Fruit fly (Drosophila melanogaster) whole organism, wandering third instar larva: Measurements from ENCODE around the gene Sfp33A2.

Experiments
- CG9705 ChIP-seq: fragments of 200-800 bp; sonication (Bioruptor generic); optimal IDR thresholded peaks from 2 replicates; lab custom pipeline; 2018; ENCODE audit warnings: missing biosample characterization, mild to moderate bottlenecking, missing genetic modification characterization
- Dif ChIP-seq: fragments of 200-275, 200-300 bp; sonication (Bioruptor generic); optimal IDR thresholded peaks from 2 replicates; lab custom pipeline; 2018; ENCODE audit warnings: missing biosample characterization, missing genetic modification characterization; ENCODE audit not compliant: partially characterized antibody
- GATAd ChIP-seq: sonication (Bioruptor generic); optimal IDR thresholded peaks from 2 replicates; lab custom pipeline; 2016; ENCODE audit warnings: missing biosample characterization, missing genetic modification characterization
- HLH106 ChIP-seq: fragments of 200-800 bp; optimal IDR thresholded peaks from 3 replicates; lab custom pipeline; 2019; ENCODE audit warnings: missing biosample characterization, mild to moderate bottlenecking, missing genetic modification characterization, moderate library complexity
- Hnf4 ChIP-seq: fragments of 200-800 bp; sonication (Bioruptor generic); optimal IDR thresholded peaks from 2 replicates; lab custom pipeline; 2016; ENCODE audit warnings: missing biosample characterization, mild to moderate bottlenecking, missing genetic modification characterization
- Hr78 ChIP-seq: fragments of >200 bp; optimal IDR thresholded peaks from 2 replicates; lab custom pipeline; 2017; ENCODE audit warnings: missing biosample characterization, missing genetic modification characterization
- Hr83 ChIP-seq: fragments of 200-300 bp; sonication (Bioruptor generic); optimal IDR thresholded peaks from 2 replicates; lab custom pipeline; 2016; ENCODE audit warnings: missing biosample characterization, mild to moderate bottlenecking, missing genetic modification characterization, moderate library complexity; ENCODE audit not compliant: poor library complexity, severe bottlenecking
- Jra ChIP-seq: sonication (Bioruptor generic); optimal IDR thresholded peaks from 2 replicates; lab custom pipeline; 2016; ENCODE audit warnings: missing biosample characterization, missing genetic modification characterization
- N ChIP-seq: fragments of >200 bp; optimal IDR thresholded peaks from 2 replicates; lab custom pipeline; 2018; ENCODE audit warnings: missing biosample characterization, missing external identifiers, missing genetic modification characterization
- OdsH ChIP-seq: fragments of 200-800 bp; sonication (Bioruptor generic); optimal IDR thresholded peaks from 2 replicates; lab custom pipeline; 2016; ENCODE audit warnings: missing biosample characterization, mild to moderate bottlenecking, missing genetic modification characterization
- Rel ChIP-seq, 2 experiments: fragments of 200-800 bp; sonication (Bioruptor generic) in 1 of 2; optimal IDR thresholded peaks; 2 replicates in 1 of 2; 3 replicates in 1 of 2; lab custom pipeline; 2016 to 2019; ENCODE audit warnings: mild to moderate bottlenecking in 2 of 2, missing biosample characterization in 2 of 2, missing genetic modification characterization in 2 of 2, moderate library complexity in 1 of 2
- Sp1 ChIP-seq: fragments of 200-800 bp; sonication (Bioruptor generic); optimal IDR thresholded peaks from 3 replicates; lab custom pipeline; 2019; ENCODE audit warnings: missing biosample characterization, mild to moderate bottlenecking, missing genetic modification characterization, moderate library complexity
- Vsx2 ChIP-seq: fragments of 200-300, 225-300 bp; sonication (Bioruptor generic); optimal IDR thresholded peaks from 2 replicates; lab custom pipeline; 2018; ENCODE audit warnings: missing biosample characterization, missing genetic modification characterization; ENCODE audit not compliant: partially characterized antibody
- brk ChIP-seq: fragments of 200-800 bp; sonication (Bioruptor generic); optimal IDR thresholded peaks from 2 replicates; lab custom pipeline; 2016; ENCODE audit warnings: missing biosample characterization, mild to moderate bottlenecking, missing genetic modification characterization
- dl ChIP-seq, 2 experiments: fragments of 175-275, 200-275 bp in 1 of 2; fragments of 200-275 bp in 1 of 2; sonication (Bioruptor generic); optimal IDR thresholded peaks; lab custom pipeline; 2018; ENCODE audit warnings: mild to moderate bottlenecking in 2 of 2, missing biosample characterization in 2 of 2, missing genetic modification characterization in 2 of 2, moderate library complexity in 2 of 2; ENCODE audit not compliant: partially characterized antibody in 2 of 2, insufficient read depth in 1 of 2
- dmrt93B ChIP-seq: fragments of 200-800 bp; sonication (Bioruptor generic); optimal IDR thresholded peaks from 2 replicates; lab custom pipeline; 2018; ENCODE audit warnings: missing biosample characterization, mild to moderate bottlenecking, missing genetic modification characterization
- ey ChIP-seq: fragments of 200-800 bp; sonication (Bioruptor generic); optimal IDR thresholded peaks from 2 replicates; lab custom pipeline; 2016; ENCODE audit warnings: missing biosample characterization, missing genetic modification characterization
- foxo ChIP-seq, 2 experiments: fragments of 200-800 bp; sonication (Bioruptor generic); optimal IDR thresholded peaks; 2 replicates in 1 of 2; 3 replicates in 1 of 2; lab custom pipeline; 2016 to 2017; ENCODE audit warnings: missing biosample characterization in 2 of 2, missing genetic modification characterization in 2 of 2
- fru ChIP-seq: fragments of 200-800 bp; sonication (Bioruptor generic); optimal IDR thresholded peaks from 3 replicates; lab custom pipeline; 2016; ENCODE audit warnings: missing biosample characterization, mild to moderate bottlenecking, missing genetic modification characterization
- h ChIP-seq: fragments of 200-800 bp; sonication (Bioruptor generic); optimal IDR thresholded peaks from 3 replicates; lab custom pipeline; 2016; ENCODE audit warnings: missing biosample characterization, mild to moderate bottlenecking, missing genetic modification characterization
- jim ChIP-seq: fragments of 175-275, 200-325 bp; sonication (Bioruptor generic); optimal IDR thresholded peaks from 2 replicates; lab custom pipeline; 2016; ENCODE audit warnings: missing biosample characterization, mild to moderate bottlenecking, missing genetic modification characterization
- sage ChIP-seq: fragments of 200-800 bp; sonication (Bioruptor generic); optimal IDR thresholded peaks from 2 replicates; lab custom pipeline; 2016; ENCODE audit warnings: missing biosample characterization, mild to moderate bottlenecking, missing genetic modification characterization
- sv ChIP-seq: fragments of 200-800 bp; sonication (Bioruptor generic); optimal IDR thresholded peaks from 3 replicates; lab custom pipeline; 2016; ENCODE audit warnings: missing biosample characterization, missing genetic modification characterization
- usp ChIP-seq: fragments of >200 bp; optimal IDR thresholded peaks from 2 replicates; lab custom pipeline; 2017; ENCODE audit warnings: missing biosample characterization, missing genetic modification characterization
- woc ChIP-seq: sonication (Bioruptor generic); optimal IDR thresholded peaks from 2 replicates; lab custom pipeline; 2016; ENCODE audit warnings: missing biosample characterization, mild to moderate bottlenecking, missing genetic modification characterization

Sfp33A2 gene

dm6 chr2L:11836943-11837342, 570 bp upstream of the Sfp33A2 start, which contains the start of gene Sfp33A4:
Sfp33A4 (plus strand) TSS chr2L:11837243.
- no peak for TF ChIP-seq ey (GFP tag; lab: Kevin White, UChicago)

DNA sequence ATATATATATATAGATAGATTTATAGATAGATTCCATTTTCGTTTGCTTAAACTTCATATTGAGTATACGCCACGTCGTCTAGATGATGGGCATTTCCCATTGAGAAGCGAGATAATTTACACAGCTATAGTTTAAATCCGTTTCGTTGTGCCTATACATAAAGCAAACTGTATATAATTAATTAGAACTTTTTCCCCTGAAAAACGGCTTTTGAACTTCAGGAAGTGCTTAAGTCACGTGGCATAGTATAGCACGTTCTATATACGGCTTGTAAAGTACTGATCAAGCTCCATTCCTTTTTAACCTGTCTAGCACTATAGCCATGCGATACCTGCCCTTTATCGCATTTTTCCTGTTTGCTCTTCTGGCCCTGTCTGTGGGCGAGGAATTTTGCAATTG, 2.1 kb downstream of the Sfp33A2 start, which contains the start of gene Sfp33A3:
TSS of gene Sfp33A3 (plus strand) at position 301 of the 400 bp plus-strand sequence.
- TF ChIP-seq Vsx2 (GFP tag; lab: Kevin White, UChicago): no peak
- TF ChIP-seq h (GFP tag; lab: Kevin White, UChicago): no peak
- TF ChIP-seq Hr83: no peak
- TF ChIP-seq Rel (GFP tag; optimal IDR thresholded peaks at IDR 0.05; lab: Kevin White, UChicago): no peak
- TF ChIP-seq Rel (tag; optimal IDR thresholded peaks at IDR 0.05; lab: Kevin White, UChicago): no peak
- TF ChIP-seq GATAd (GFP tag; lab: Kevin White, UChicago): no peak
- TF ChIP-seq Hr78 (GFP tag; lab: Kevin White, UChicago): no peak
- TF ChIP-seq dl (GFP tag; optimal IDR thresholded peaks at IDR 0.05; lab: Kevin White, UChicago; ENCODE audit: insufficient read depth in 1 of 2, partially characterized antibody in 2 of 2): no peak
- TF ChIP-seq OdsH (GFP tag; lab: Kevin White, UChicago): no peak
- no peak for TF ChIP-seq foxo (GFP tag; optimal IDR thresholded peaks at IDR 0.05; lab: Kevin White, UChicago)
- no peak for TF ChIP-seq dmrt93B (GFP tag; lab: Kevin White, UChicago)
- TF ChIP-seq Hnf4 (GFP tag; lab: Kevin White, UChicago): no peak
- TF ChIP-seq Dif (GFP tag; lab: Kevin White, UChicago): no peak
- no peak for TF ChIP-seq brk
- no peak for TF ChIP-seq HLH106 (tag; lab: Kevin White, UChicago)

DNA sequence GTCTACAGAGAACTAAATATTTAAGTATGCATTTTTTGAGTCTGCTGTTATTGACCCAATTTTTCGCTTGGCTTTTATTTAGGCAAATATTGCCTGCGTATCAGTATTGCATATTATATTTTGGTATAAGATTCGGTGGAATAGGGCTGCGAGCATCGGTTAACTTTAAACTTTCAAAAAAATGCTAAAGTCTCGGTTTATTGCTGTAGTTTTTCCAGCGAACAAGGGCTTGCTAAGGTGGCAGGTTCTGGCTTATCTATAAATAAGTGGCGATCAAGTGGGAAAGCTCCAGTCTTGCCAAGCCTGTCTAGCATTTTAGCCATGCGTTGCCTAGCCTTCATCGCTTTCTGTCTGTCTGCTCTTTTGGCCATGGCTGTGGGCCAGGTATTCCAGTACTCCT, 2.9 kb downstream of the Sfp33A2 start, which contains the start of gene CG31704:
TSS of gene CG31704 (plus strand) at position 301 of the 400 bp plus-strand sequence.
- TF ChIP-seq N (GFP tag; lab: Kevin White, UChicago): no peak
- TF ChIP-seq Jra (GFP tag; lab: Kevin White, UChicago): no peak
- TF ChIP-seq Hr78 (GFP tag; lab: Kevin White, UChicago): no peak
- TF ChIP-seq foxo (GFP tag; optimal IDR thresholded peaks at IDR 0.05; lab: Kevin White, UChicago): no peak
- TF ChIP-seq sage (GFP tag; lab: Kevin White, UChicago): no peak
- no peak for TF ChIP-seq sv (GFP tag; lab: Kevin White, UChicago)
- TF ChIP-seq usp (GFP tag; lab: Kevin White, UChicago): no peak
- TF ChIP-seq Dif (GFP tag; lab: Kevin White, UChicago): no peak
- TF ChIP-seq jim (GFP tag; lab: Kevin White, UChicago): no peak
- no peak for TF ChIP-seq Sp1
- no peak for TF ChIP-seq woc (GFP tag; lab: Kevin White, UChicago)

DNA sequence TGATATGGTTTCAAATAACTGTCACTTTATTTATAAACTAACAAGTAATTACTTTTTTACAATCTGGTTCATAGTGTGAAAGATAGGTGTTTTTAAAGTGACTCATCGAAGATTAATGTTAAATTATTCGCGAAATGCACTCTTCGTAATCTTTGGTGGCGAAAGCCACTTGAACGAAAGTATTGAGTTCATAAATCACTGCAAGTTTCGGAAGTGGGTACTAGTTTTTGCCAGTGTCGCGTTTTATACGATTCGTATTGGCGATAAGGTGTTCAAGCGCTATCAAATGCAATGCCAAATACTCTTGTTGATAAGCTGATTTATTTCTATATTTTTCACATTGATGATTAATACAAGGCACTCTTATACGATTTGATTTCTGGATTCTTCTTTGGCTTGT, 4.0 kb downstream of the Sfp33A2 start:
- peak; percentile 9 for TF ChIP-seq Hnf4 (GFP tag; lab: Kevin White, UChicago)
- TF ChIP-seq foxo (GFP tag; optimal IDR thresholded peaks at IDR 0.05; lab: Kevin White, UChicago): peak in 1 of 2 experiments; percentile 12
- no peak for TF ChIP-seq sv (GFP tag; lab: Kevin White, UChicago)
- TF ChIP-seq CG9705 (GFP tag; lab: Kevin White, UChicago): no peak

DNA sequence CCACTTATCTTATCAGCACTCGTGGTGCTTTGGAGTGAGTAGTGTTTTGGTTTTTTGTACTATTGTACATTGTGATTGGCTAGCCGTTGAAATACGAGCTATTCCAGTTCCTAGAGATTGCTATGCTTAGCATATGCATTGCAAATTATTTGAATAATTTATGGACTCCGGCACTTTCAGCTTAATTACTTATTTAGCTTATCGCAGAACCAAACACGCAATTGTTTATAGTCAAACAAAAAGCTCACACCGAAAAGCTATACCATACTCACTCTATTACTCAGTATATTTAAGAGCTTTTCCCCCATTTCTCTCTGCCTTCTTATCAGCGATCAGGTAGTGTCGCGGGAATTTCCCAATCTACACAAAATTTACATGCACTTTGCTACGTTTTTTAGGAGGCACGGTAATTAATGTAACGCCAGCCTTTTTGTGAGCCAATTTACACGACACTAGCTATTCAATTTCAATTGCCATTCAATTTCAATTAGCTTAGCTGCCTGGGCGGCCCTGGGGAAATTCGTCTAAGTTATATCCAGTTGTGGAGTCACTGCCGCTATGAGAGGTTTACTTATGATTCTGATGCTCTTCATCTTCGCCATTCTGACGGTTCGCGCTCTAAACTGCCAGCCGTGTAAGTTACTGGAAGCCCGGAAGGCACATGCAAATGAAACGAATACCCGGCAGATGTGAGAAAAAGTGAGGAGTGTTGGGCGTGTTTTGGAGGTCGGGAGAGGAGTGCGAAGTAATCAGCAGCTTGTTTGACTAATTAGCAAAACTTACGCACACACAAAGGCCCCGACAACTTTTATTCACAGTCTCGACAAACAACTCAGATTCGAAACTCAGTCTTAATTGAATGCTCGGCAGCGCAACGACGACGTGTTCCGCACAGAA, 5.0 kb downstream of the Sfp33A2 start, which contains the start of the genes CG44008, CG14933, CG46426 and CG42486:
TSS of gene CG44008 (minus strand) at position 155 of the 897 bp plus-strand sequence.
TSS of gene CG14933 (plus strand) at position 538 of the 897 bp plus-strand sequence.
TSS of gene CG46426 (plus strand) at position 538 of the 897 bp plus-strand sequence.
TSS of gene CG42486 (plus strand) at position 847 of the 897 bp plus-strand sequence.
- TF ChIP-seq Rel (GFP tag; optimal IDR thresholded peaks at IDR 0.05; lab: Kevin White, UChicago): no peak
- TF ChIP-seq Rel (tag; optimal IDR thresholded peaks at IDR 0.05; lab: Kevin White, UChicago): peak; percentile 97
- TF ChIP-seq dmrt93B (GFP tag; lab: Kevin White, UChicago): no peak
- peak; percentile 85 to 94 for TF ChIP-seq dl (GFP tag; optimal IDR thresholded peaks at IDR 0.05; lab: Kevin White, UChicago; ENCODE audit: insufficient read depth in 1 of 2, partially characterized antibody in 2 of 2)
- TF ChIP-seq fru: no peak
- TF ChIP-seq woc (GFP tag; lab: Kevin White, UChicago): no peak
- no peak for TF ChIP-seq N (GFP tag; lab: Kevin White, UChicago)
- TF ChIP-seq GATAd (GFP tag; lab: Kevin White, UChicago): no peak
- TF ChIP-seq, all 38 proteins: peak for 2
